Fruit fly (Drosophila melanogaster): ENCODE results near the gene Cpr67Fa2.

Cpr67Fa2 gene

DNA sequence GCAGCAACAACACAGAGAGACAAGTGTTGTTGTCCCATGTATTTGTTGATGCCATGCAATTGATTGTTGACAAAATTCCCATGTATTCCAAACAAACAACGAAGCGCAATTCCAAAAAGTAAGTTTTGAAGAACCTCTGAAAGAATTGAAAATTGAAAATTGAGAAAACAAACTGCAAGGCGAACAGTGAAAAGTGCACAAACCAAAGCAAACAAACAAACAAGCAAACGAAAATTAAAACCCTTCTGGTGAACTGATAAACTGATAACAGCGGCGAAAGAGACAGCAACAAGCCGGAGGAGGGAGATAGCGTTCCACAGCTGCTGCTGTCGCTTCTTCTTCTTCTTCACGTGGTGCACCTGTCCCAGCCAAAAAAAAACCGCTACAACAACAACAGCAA, 32.9 kb upstream of the Cpr67Fa2 start:
- TF ChIP-seq pdm3 (GFP tag; optimal IDR thresholded peaks at IDR 0.05): no peak
- TF ChIP-seq dsx (GFP tag; optimal IDR thresholded peaks at IDR 0.05; ENCODE audit: poor library complexity, severe bottlenecking): no peak
- TF ChIP-seq Ets96B (tag; optimal IDR thresholded peaks at IDR 0.05): no peak
- TF ChIP-seq Hr4 (GFP tag; optimal IDR thresholded peaks at IDR 0.05): no peak
- no peak for TF ChIP-seq Met (GFP tag; optimal IDR thresholded peaks at IDR 0.05)
- TF ChIP-seq CG6854 (GFP tag; optimal IDR thresholded peaks at IDR 0.05): no peak
- no peak for TF ChIP-seq Sox102F (GFP tag; optimal IDR thresholded peaks at IDR 0.05)
- TF ChIP-seq OdsH (GFP tag; optimal IDR thresholded peaks at IDR 0.05): no peak
- TF ChIP-seq salr (GFP tag; optimal IDR thresholded peaks at IDR 0.05): no peak
- no peak for TF ChIP-seq fd59A (GFP tag; optimal IDR thresholded peaks at IDR 0.05)
- peak; percentile 86 for TF ChIP-seq fkh (GFP tag; optimal IDR thresholded peaks at IDR 0.05)
- TF ChIP-seq Gug (GFP tag; IDR thresholded peaks at IDR 0.05): no peak
- TF ChIP-seq fd85E (GFP tag; optimal IDR thresholded peaks at IDR 0.05): no peak
- no peak for TF ChIP-seq topi (GFP tag; optimal IDR thresholded peaks at IDR 0.05)
- TF ChIP-seq CG9139 (GFP tag; optimal IDR thresholded peaks at IDR 0.05): no peak
- 0 out of 3 replicates have a peak, but pooled peaks have one; percentile 12 for TF ChIP-seq CG6163 (GFP tag; IDR thresholded peaks at IDR 0.05)
- TF ChIP-seq CG6792 (GFP tag; optimal IDR thresholded peaks at IDR 0.05): no peak
- no peak for TF ChIP-seq eg (GFP tag; IDR thresholded peaks at IDR 0.05)
- no peak for TF ChIP-seq CG3919 (GFP tag; optimal IDR thresholded peaks at IDR 0.05)
- peak; percentile 9 for TF ChIP-seq vri (GFP tag; optimal IDR thresholded peaks at IDR 0.05)
- no peak for TF ChIP-seq Eip78C (GFP tag)
- no peak for TF ChIP-seq CG8119 (GFP tag; IDR thresholded peaks at IDR 0.05)
- TF ChIP-seq esn (GFP tag; optimal IDR thresholded peaks at IDR 0.05): peak; percentile 8
- TF ChIP-seq CG7368 (GFP tag; optimal IDR thresholded peaks at IDR 0.05): no peak
- no peak for TF ChIP-seq CG10669 (GFP tag; optimal IDR thresholded peaks at IDR 0.05)
- TF ChIP-seq Smox (GFP tag; optimal IDR thresholded peaks at IDR 0.05): no peak
- TF ChIP-seq Eip75B (GFP tag; optimal IDR thresholded peaks at IDR 0.05): no peak
- no peak for TF ChIP-seq Ets21C (GFP tag; optimal IDR thresholded peaks at IDR 0.05)
- TF ChIP-seq CG34406 (GFP tag; optimal IDR thresholded peaks at IDR 0.05): peak; percentile 5
- TF ChIP-seq Lpt (GFP tag; optimal IDR thresholded peaks at IDR 0.05): no peak
- no peak for TF ChIP-seq achi (GFP tag; optimal IDR thresholded peaks at IDR 0.05)

DNA sequence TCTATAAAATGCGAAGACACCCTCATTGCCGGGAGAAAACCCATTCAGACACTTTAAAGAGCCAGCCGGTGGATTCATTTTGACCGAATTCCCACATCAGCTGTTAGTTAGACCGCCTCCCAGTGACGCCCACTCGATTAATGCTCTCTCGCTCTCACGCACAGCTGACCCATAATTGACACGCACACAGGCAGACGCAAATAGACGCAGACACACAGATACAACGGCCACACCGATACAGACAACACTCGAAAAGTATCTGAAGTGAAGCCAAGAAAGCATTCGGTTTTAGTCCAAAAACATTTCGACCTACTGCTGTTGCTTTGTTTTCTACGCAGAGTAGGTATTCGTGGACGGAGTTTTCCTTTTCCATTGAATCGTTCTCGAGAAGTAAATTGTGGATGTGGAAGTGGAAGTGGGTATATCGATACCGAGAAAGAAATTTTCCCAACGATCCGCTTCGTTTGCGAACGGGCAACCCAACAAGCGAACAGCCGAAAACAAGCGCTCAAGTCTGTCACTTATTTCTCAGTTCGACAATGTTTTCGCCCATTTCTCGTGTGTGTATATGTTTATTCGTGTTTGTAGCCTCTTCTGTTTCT, 31.4 kb upstream of the Cpr67Fa2 start:
- TF ChIP-seq fkh (GFP tag; optimal IDR thresholded peaks at IDR 0.05): peak; percentile 52
- TF ChIP-seq Eip78C (GFP tag): peak; percentile 23
- TF ChIP-seq CG11294 (GFP tag; IDR thresholded peaks at IDR 0.05): no peak
- TF ChIP-seq CG34406 (GFP tag; optimal IDR thresholded peaks at IDR 0.05): no peak

dm6 chr3L:10861657-10862543, 29.6 kb upstream of the Cpr67Fa2 start:
- no peak for TF ChIP-seq CG8119 (GFP tag; IDR thresholded peaks at IDR 0.05)
- no peak for TF ChIP-seq dsx (GFP tag; optimal IDR thresholded peaks at IDR 0.05; ENCODE audit: poor library complexity, severe bottlenecking)
- TF ChIP-seq CG6276 (GFP tag; optimal IDR thresholded peaks at IDR 0.05): no peak
- no peak for TF ChIP-seq achi (GFP tag; optimal IDR thresholded peaks at IDR 0.05)
- TF ChIP-seq OdsH (GFP tag; optimal IDR thresholded peaks at IDR 0.05): no peak
- TF ChIP-seq CG7368 (GFP tag; optimal IDR thresholded peaks at IDR 0.05): no peak

Measured in whole organism, prepupa.